Worm (Caenorhabditis elegans) whole organism, L4 larva: ENCODE data around the gene W04D12.1.

Experiments
- F10B5.3 ChIP-seq: sonication (generic microtip); optimal IDR thresholded peaks from 2 replicates; lab custom pipeline; 2016; ENCODE audit warnings: mild to moderate bottlenecking, missing genetic modification characterization, missing compliant biosample characterization
- F44E2.7 ChIP-seq: fragments of 200-800 bp; sonication (Bioruptor generic); IDR thresholded peaks from 2 replicates; pipeline ENCODE4 v2.1.2; 2022; ENCODE audit warnings: missing genetic modification characterization, missing compliant biosample characterization
- F49E8.2 ChIP-seq: sonication (generic microtip); optimal IDR thresholded peaks from 2 replicates; lab custom pipeline; 2016; ENCODE audit warnings: missing compliant biosample characterization, mild to moderate bottlenecking, missing genetic modification characterization, borderline replicate concordance
- Y105C5A.15 ChIP-seq: fragments of 200-800 bp; sonication (Bioruptor generic); IDR thresholded peaks from 2 replicates; pipeline ENCODE4 v1.3.6; 2022; ENCODE audit warnings: missing genetic modification characterization, missing compliant biosample characterization
- ZK337.2 ChIP-seq: fragments of 200-800 bp; sonication (Bioruptor generic); IDR thresholded peaks from 2 replicates; pipeline ENCODE4 v1.3.6; 2022; ENCODE audit warnings: missing genetic modification reagents, missing genetic modification characterization, missing compliant biosample characterization
- ZK546.5 ChIP-seq, 2 experiments: sonication (generic microtip); optimal IDR thresholded peaks; 2 replicates each; lab custom pipeline; 2017; ENCODE audit warnings: missing biosample characterization in 2 of 2, missing genetic modification characterization in 2 of 2
- aha-1 ChIP-seq: fragments of 150-350 bp; peaks from one replicate; lab custom pipeline; 2014; ENCODE audit warnings: missing biosample characterization, missing genetic modification characterization
- aly-2 ChIP-seq: sonication (generic microtip); optimal IDR thresholded peaks from 2 replicates; lab custom pipeline; 2018; ENCODE audit warnings: missing biosample characterization, missing genetic modification characterization
- arid-1 ChIP-seq: fragments of 200-800 bp; sonication (Bioruptor generic); conservative IDR thresholded peaks from 2 replicates; pipeline ENCODE4 v1.3.6; 2022; ENCODE audit warnings: missing genetic modification reagents, missing genetic modification characterization, missing compliant biosample characterization
- ceh-20 ChIP-seq: fragments of 200-800 bp; sonication (Bioruptor generic); IDR thresholded peaks from 2 replicates; pipeline ENCODE4 v1.3.6; 2022; ENCODE audit warnings: missing genetic modification reagents, missing genetic modification characterization, missing compliant biosample characterization
- ceh-82 ChIP-seq: sonication (generic microtip); optimal IDR thresholded peaks from 2 replicates; lab custom pipeline; 2017; ENCODE audit warnings: missing biosample characterization, missing genetic modification characterization
- daf-12 ChIP-seq: fragments of 150-350 bp; optimal IDR thresholded peaks from 2 replicates; lab custom pipeline; 2014; ENCODE audit warnings: missing biosample characterization, missing genetic modification reagents, missing genetic modification characterization
- daf-16 ChIP-seq, 3 experiments: sonication (generic microtip); optimal IDR thresholded peaks; 2 replicates each; lab custom pipeline; 2016 to 2017; ENCODE audit warnings: missing genetic modification characterization in 3 of 3, missing genetic modification reagents in 3 of 3, mild to moderate bottlenecking in 2 of 3, missing compliant biosample characterization in 2 of 3, missing biosample characterization in 1 of 3, moderate library complexity in 1 of 3
- daf-8 ChIP-seq: fragments of 200-800 bp; sonication (Bioruptor generic); IDR thresholded peaks from 2 replicates; pipeline ENCODE4 v1.3.6; 2022; ENCODE audit warnings: missing genetic modification characterization, missing compliant biosample characterization
- dmd-6 ChIP-seq: fragments of 200-800 bp; sonication (Bioruptor generic); IDR thresholded peaks from 2 replicates; pipeline ENCODE4 v1.3.6; 2022; ENCODE audit warnings: missing genetic modification reagents, missing genetic modification characterization, missing compliant biosample characterization
- dpl-1 ChIP-seq: fragments of 150-350 bp; optimal IDR thresholded peaks from 2 replicates; lab custom pipeline; 2014; ENCODE audit warnings: missing biosample characterization, missing genetic modification reagents, missing genetic modification characterization
- duxl-1 ChIP-seq: sonication (generic microtip); optimal IDR thresholded peaks from 2 replicates; lab custom pipeline; 2016; ENCODE audit warnings: mild to moderate bottlenecking, missing genetic modification characterization, moderate library complexity, missing compliant biosample characterization; ENCODE audit not compliant: poor library complexity
- dve-1 ChIP-seq: sonication (generic microtip); optimal IDR thresholded peaks from 2 replicates; lab custom pipeline; 2017; ENCODE audit warnings: antibody characterized with exemption, mild to moderate bottlenecking, missing genetic modification characterization, missing compliant biosample characterization; ENCODE audit not compliant: insufficient read depth
- egl-43 ChIP-seq: fragments of 200-800 bp; sonication (Bioruptor generic); IDR thresholded peaks from 2 replicates; pipeline ENCODE4 v1.3.6; 2022; ENCODE audit warnings: missing genetic modification reagents, missing genetic modification characterization, missing compliant biosample characterization
- hif-1 ChIP-seq, 2 experiments: sonication (generic microtip); optimal IDR thresholded peaks; 2 replicates each; lab custom pipeline; 2016 to 2017; ENCODE audit warnings: missing compliant biosample characterization in 2 of 2, missing genetic modification characterization in 2 of 2, missing genetic modification reagents in 2 of 2, missing genotype in 2 of 2, mild to moderate bottlenecking in 1 of 2
- hlh-11 ChIP-seq: fragments of 200-800 bp; sonication (Bioruptor generic); optimal IDR thresholded peaks from 2 replicates; lab custom pipeline; 2018; ENCODE audit warnings: mild to moderate bottlenecking, missing genetic modification characterization, missing compliant biosample characterization
- hlh-30 ChIP-seq: sonication (generic microtip); optimal IDR thresholded peaks from 2 replicates; lab custom pipeline; 2017; ENCODE audit warnings: antibody characterized with exemption, mild to moderate bottlenecking, missing genetic modification characterization, missing compliant biosample characterization; ENCODE audit not compliant: insufficient read depth
- hmg-1.1 ChIP-seq: fragments of 200-800 bp; sonication (Bioruptor generic); IDR thresholded peaks from 2 replicates; pipeline ENCODE4 v1.3.6; 2022; ENCODE audit warnings: missing genetic modification reagents, missing genetic modification characterization, missing compliant biosample characterization
- lin-1 ChIP-seq: fragments of 200-800 bp; sonication (Bioruptor generic); IDR thresholded peaks from 2 replicates; pipeline ENCODE4 v1.3.6; 2022; ENCODE audit warnings: missing genetic modification reagents, missing genetic modification characterization, missing compliant biosample characterization
- lin-29 ChIP-seq: fragments of 200-800 bp; sonication (Bioruptor generic); IDR thresholded peaks from 2 replicates; pipeline ENCODE4 v1.3.6; 2022; ENCODE audit warnings: missing genetic modification reagents, missing genetic modification characterization, missing compliant biosample characterization
- mdl-1 ChIP-seq, 2 experiments: fragments of 150-350 bp in 1 of 2; sonication (generic microtip) in 1 of 2; optimal IDR thresholded peaks; 2 replicates each; lab custom pipeline; 2014 to 2017; ENCODE audit warnings: missing biosample characterization in 2 of 2, missing genetic modification characterization in 2 of 2
- mdt-29 ChIP-seq: fragments of 200-800 bp; sonication (Bioruptor generic); IDR thresholded peaks from 2 replicates; pipeline ENCODE4 v1.3.6; 2022; ENCODE audit warnings: missing genetic modification reagents, missing genetic modification characterization, missing compliant biosample characterization
- mxl-3 ChIP-seq: fragments of 200-800 bp; sonication (Bioruptor generic); optimal IDR thresholded peaks from 2 replicates; lab custom pipeline; 2018; ENCODE audit warnings: mild to moderate bottlenecking, missing genetic modification characterization, missing compliant biosample characterization
- nhr-10 ChIP-seq: fragments of 150-350 bp; optimal IDR thresholded peaks from 2 replicates; lab custom pipeline; 2014; ENCODE audit warnings: missing biosample characterization, missing genetic modification characterization
- nhr-102 ChIP-seq: sonication (generic microtip); optimal IDR thresholded peaks from 2 replicates; lab custom pipeline; 2016; ENCODE audit warnings: mild to moderate bottlenecking, missing genetic modification characterization, moderate library complexity, missing compliant biosample characterization
- nhr-11 ChIP-seq: fragments of 150-350 bp; optimal IDR thresholded peaks from 2 replicates; lab custom pipeline; 2014; ENCODE audit warnings: missing biosample characterization, missing genetic modification characterization
- nhr-111 ChIP-seq: fragments of 200-800 bp; sonication (Bioruptor generic); optimal IDR thresholded peaks from 2 replicates; lab custom pipeline; 2018; ENCODE audit warnings: mild to moderate bottlenecking, missing genetic modification characterization, missing compliant biosample characterization
- nhr-237 ChIP-seq: sonication (generic microtip); optimal IDR thresholded peaks from 2 replicates; lab custom pipeline; 2017; ENCODE audit warnings: missing biosample characterization, missing genetic modification characterization
- nhr-6 ChIP-seq: fragments of 150-350 bp; optimal IDR thresholded peaks from 2 replicates; lab custom pipeline; 2014; ENCODE audit warnings: missing biosample characterization, missing genetic modification characterization
- nhr-77 ChIP-seq: fragments of 150-350 bp; optimal IDR thresholded peaks from 2 replicates; lab custom pipeline; 2014; ENCODE audit warnings: missing biosample characterization, missing genetic modification characterization
- php-3 ChIP-seq: fragments of 200-800 bp; sonication (Bioruptor generic); IDR thresholded peaks from 2 replicates; pipeline ENCODE4 v1.3.6; 2022; ENCODE audit warnings: missing genetic modification reagents, missing genetic modification characterization, missing compliant biosample characterization
- rbr-2 ChIP-seq: sonication (generic microtip); optimal IDR thresholded peaks from 2 replicates; lab custom pipeline; 2016; ENCODE audit warnings: missing genotype, missing genetic modification characterization, missing compliant biosample characterization
- sdz-12 ChIP-seq: fragments of 200-800 bp; sonication (Bioruptor generic); optimal IDR thresholded peaks from 2 replicates; lab custom pipeline; 2018; ENCODE audit warnings: mild to moderate bottlenecking, missing genetic modification characterization, missing compliant biosample characterization
- set-16 ChIP-seq: fragments of 200-800 bp; sonication (Bioruptor generic); IDR thresholded peaks from 2 replicates; pipeline ENCODE4 v1.3.6; 2022; ENCODE audit warnings: missing genetic modification reagents, missing genetic modification characterization, missing compliant biosample characterization
- skn-1 ChIP-seq: fragments of 150-350 bp; optimal IDR thresholded peaks from 2 replicates; lab custom pipeline; 2014; ENCODE audit warnings: missing biosample characterization, missing genetic modification characterization
- snpc-1.2 ChIP-seq: fragments of 200-800 bp; sonication (Bioruptor generic); IDR thresholded peaks from 2 replicates; pipeline ENCODE4 v1.3.6; 2022; ENCODE audit warnings: missing genetic modification reagents, missing genetic modification characterization, missing compliant biosample characterization
- spr-1 ChIP-seq: sonication (generic microtip); optimal IDR thresholded peaks from 2 replicates; lab custom pipeline; 2016; ENCODE audit warnings: mild to moderate bottlenecking, missing genetic modification characterization, missing compliant biosample characterization
- tra-1 ChIP-seq: fragments of 200-800 bp; sonication (Bioruptor generic); IDR thresholded peaks from 2 replicates; pipeline ENCODE4 v1.3.6; 2022; ENCODE audit warnings: missing genetic modification reagents, missing genetic modification characterization, missing compliant biosample characterization
- unc-130 ChIP-seq: sonication (generic microtip); optimal IDR thresholded peaks from 2 replicates; lab custom pipeline; 2016; ENCODE audit warnings: missing genetic modification reagents, missing genetic modification characterization, missing compliant biosample characterization
- unc-62 ChIP-seq, 3 experiments: fragments of 150-350 bp in 1 of 3; sonication (generic microtip); optimal IDR thresholded peaks in 2 of 3; peaks in 1 of 3; 1 replicate in 1 of 3; 2 replicates in 2 of 3; lab custom pipeline; 2014 to 2017; ENCODE audit warnings: missing biosample characterization in 3 of 3, missing genetic modification characterization in 3 of 3, missing genetic modification reagents in 3 of 3, missing genotype in 1 of 3
- zfp-3 ChIP-seq: fragments of 200-800 bp; sonication (Bioruptor generic); conservative IDR thresholded peaks from 2 replicates; pipeline ENCODE4 v1.3.6; 2022; ENCODE audit warnings: missing genetic modification reagents, missing genetic modification characterization, missing compliant biosample characterization
- zip-2 ChIP-seq: fragments of 150-350 bp; optimal IDR thresholded peaks from 2 replicates; lab custom pipeline; 2014; ENCODE audit warnings: missing biosample characterization, missing genetic modification characterization
- ztf-11 ChIP-seq: fragments of 150-350 bp; optimal IDR thresholded peaks from 2 replicates; lab custom pipeline; 2014; ENCODE audit warnings: missing biosample characterization, missing genetic modification characterization

The W04D12.1 gene

ce11 chrIII:5845483-5845882, 8.8 kb downstream of the W04D12.1 start (continued):
- no peak for TF ChIP-seq tra-1 (GFP tag; lab: Robert Waterston, UW)
- no peak for TF ChIP-seq lin-29 (GFP tag; lab: Robert Waterston, UW)
- no peak for TF ChIP-seq ZK546.5 (tag; optimal IDR thresholded peaks at IDR 0.05; lab: Kevin White, UChicago)
- peak; percentile 69 for TF ChIP-seq hlh-30 (tag; lab: Kevin White, UChicago)
- peak; percentile 86 for TF ChIP-seq rbr-2 (tag; lab: Kevin White, UChicago)
- TF ChIP-seq sdz-12: no peak
- no peak for TF ChIP-seq Y105C5A.15 (GFP tag; lab: Robert Waterston, UW)
- TF ChIP-seq nhr-102: no peak
- TF ChIP-seq set-16 (GFP tag; lab: Robert Waterston, UW): no peak; the same call in 1 of the 2 replicates
- no peak for TF ChIP-seq zip-2
- no peak for TF ChIP-seq ztf-11 (tag; lab: Kevin White, UChicago)
- no peak for TF ChIP-seq lin-1 (GFP tag; lab: Robert Waterston, UW)
- no peak for TF ChIP-seq mdt-29 (GFP tag; lab: Robert Waterston, UW)
- no peak for TF ChIP-seq php-3 (GFP tag; lab: Robert Waterston, UW)
- no peak for TF ChIP-seq arid-1 (GFP tag; lab: Robert Waterston, UW)
- TF ChIP-seq daf-8 (GFP tag; lab: Robert Waterston, UW): no peak
- TF ChIP-seq aha-1: peak; percentile 88
- TF ChIP-seq nhr-6 (tag; lab: Kevin White, UChicago): no peak
- TF ChIP-seq nhr-77 (tag; lab: Kevin White, UChicago): no peak
- TF ChIP-seq hmg-1.1 (GFP tag; lab: Robert Waterston, UW): peak; percentile 76
- no peak for TF ChIP-seq skn-1
- TF ChIP-seq hif-1 (tag; optimal IDR thresholded peaks at IDR 0.05; lab: Kevin White, UChicago): peak in 1 of 2 experiments; percentile 45
- TF ChIP-seq hlh-11 (tag; lab: Kevin White, UChicago): peak; percentile 43
- TF ChIP-seq zfp-3 (GFP tag; lab: Robert Waterston, UW): no peak
- TF ChIP-seq F49E8.2: no peak
- TF ChIP-seq nhr-11: peak; percentile 5
- peak; percentile 27 for TF ChIP-seq dpl-1 (GFP tag; lab: Kevin White, UChicago)
- TF ChIP-seq ZK337.2 (GFP tag; lab: Robert Waterston, UW): no peak
- no peak for TF ChIP-seq spr-1 (tag; lab: Kevin White, UChicago)
- TF ChIP-seq ceh-20 (GFP tag; lab: Robert Waterston, UW): peak; percentile 71; the same call in 1 of the 2 replicates
- TF ChIP-seq dmd-6 (GFP tag; lab: Robert Waterston, UW): no peak; the same call in none of the 2 replicates
- no peak for TF ChIP-seq daf-16 (GFP tag; optimal IDR thresholded peaks at IDR 0.05; lab: Kevin White, UChicago)
- TF ChIP-seq daf-16 (tag; optimal IDR thresholded peaks at IDR 0.05; lab: Kevin White, UChicago): no peak
- peak; percentile 60 to 93 for TF ChIP-seq mdl-1 (tag; optimal IDR thresholded peaks at IDR 0.05; lab: Kevin White, UChicago)
- no peak for TF ChIP-seq nhr-237 (tag; lab: Kevin White, UChicago)
- TF ChIP-seq aly-2 (tag; lab: Kevin White, UChicago): no peak
- TF ChIP-seq snpc-1.2 (GFP tag; lab: Robert Waterston, UW): no peak
- TF ChIP-seq mxl-3 (GFP tag; lab: Kevin White, UChicago): peak; percentile 42
- no peak for TF ChIP-seq nhr-111 (GFP tag; lab: Kevin White, UChicago)
- TF ChIP-seq unc-62 (GFP tag; optimal IDR thresholded peaks at IDR 0.05 in 1 of 2; lab: Kevin White, UChicago): peak in 1 of 2 experiments; percentile 91
- no peak for TF ChIP-seq unc-62 (tag; optimal IDR thresholded peaks at IDR 0.05; lab: Kevin White, UChicago)
- TF ChIP-seq daf-12 (tag; lab: Kevin White, UChicago): no peak
- no peak for TF ChIP-seq unc-130
- TF ChIP-seq duxl-1 (tag; lab: Kevin White, UChicago): no peak
- no peak for TF ChIP-seq egl-43 (GFP tag; lab: Robert Waterston, UW)
- TF ChIP-seq F10B5.3 (tag; lab: Kevin White, UChicago): no peak
- TF ChIP-seq nhr-10 (tag; lab: Kevin White, UChicago): no peak
- no peak for TF ChIP-seq F44E2.7
- TF ChIP-seq dve-1 (tag; lab: Kevin White, UChicago): peak; percentile 11
- TF ChIP-seq ceh-82 (tag; lab: Kevin White, UChicago): no peak
